Worm (Caenorhabditis elegans): ENCODE results near the gene cul-4.

The cul-4 gene

ce11 chrII:7323925-7324324, 22.0 kb downstream of the cul-4 start, which contains the start of gene F21D12.3:
Gene F21D12.3 (minus strand): TSS chrII:7324025.
- TF ChIP-seq lin-11 (tag; optimal IDR thresholded peaks at IDR 0.05) (no peak), ZK546.5 (tag; optimal IDR thresholded peaks at IDR 0.05) (no peak), sma-3 (GFP tag; optimal IDR thresholded peaks at IDR 0.05) (no peak), unc-55 (GFP tag; optimal IDR thresholded peaks at IDR 0.05) (peak; percentile 44), nhr-237 (tag; optimal IDR thresholded peaks at IDR 0.05) (no peak)

DNA sequence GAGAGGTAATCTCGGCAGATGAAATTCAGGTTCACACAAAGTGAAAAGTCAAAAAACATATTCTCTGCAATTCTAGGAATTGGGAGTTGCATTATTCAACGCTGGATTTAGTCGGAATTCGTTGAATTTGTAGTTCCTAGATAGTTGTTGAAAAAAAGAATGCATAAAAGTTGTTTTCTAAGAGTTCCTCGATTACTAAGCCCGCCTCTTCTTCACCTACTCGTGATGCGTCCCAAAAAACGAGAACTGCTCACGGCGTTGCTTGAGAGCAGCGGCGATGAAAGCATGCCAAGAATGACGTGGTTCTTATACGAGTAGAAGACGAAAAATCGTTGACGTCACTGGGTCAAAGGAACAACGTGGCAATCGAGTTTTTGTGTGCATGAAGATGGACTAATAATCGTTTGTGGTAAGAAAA, 23.2 kb downstream of the cul-4 start:
- peak; percentile 23 for TF ChIP-seq F13H6.1 (tag; optimal IDR thresholded peaks at IDR 0.05)
- TF ChIP-seq peb-1 (tag; optimal IDR thresholded peaks at IDR 0.05), result no peak
- TF ChIP-seq nhr-129 (tag; optimal IDR thresholded peaks at IDR 0.05), result peak; percentile 25
- TF ChIP-seq dmd-4 (tag; optimal IDR thresholded peaks at IDR 0.05), result no peak
- peak; percentile 52 for TF ChIP-seq sma-9 (GFP tag; optimal IDR thresholded peaks at IDR 0.05)
- TF ChIP-seq sma-9 (tag; optimal IDR thresholded peaks at IDR 0.05), result no peak
- peak; percentile 55 for TF ChIP-seq unc-55 (GFP tag; optimal IDR thresholded peaks at IDR 0.05)
- peak; percentile 16 for TF ChIP-seq ama-1 (optimal IDR thresholded peaks at IDR 0.05)
- peak; percentile 86 for TF ChIP-seq crh-2 (tag; optimal IDR thresholded peaks at IDR 0.05)
- TF ChIP-seq nhr-6 (tag; optimal IDR thresholded peaks at IDR 0.05), result no peak
- peak; percentile 19 for TF ChIP-seq sem-4 (tag; optimal IDR thresholded peaks at IDR 0.05)
- TF ChIP-seq zag-1 (tag; optimal IDR thresholded peaks at IDR 0.05), result no peak
- TF ChIP-seq fos-1 (tag; optimal IDR thresholded peaks at IDR 0.05), result peak; percentile 4
- TF ChIP-seq lsy-2 (tag; optimal IDR thresholded peaks at IDR 0.05), result peak in 1 of 2 experiments; percentile 50
- TF ChIP-seq nhr-21 (tag; optimal IDR thresholded peaks at IDR 0.05), result no peak
- TF ChIP-seq C34F6.9 (tag; optimal IDR thresholded peaks at IDR 0.05), result peak; percentile 44
- TF ChIP-seq R02D3.7 (tag; optimal IDR thresholded peaks at IDR 0.05), result no peak
- TF ChIP-seq skn-1 (tag; optimal IDR thresholded peaks at IDR 0.05), result no peak

ce11 chrII:7326199-7326598, 24.3 kb downstream of the cul-4 start:
- TF ChIP-seq mdl-1 (tag; optimal IDR thresholded peaks at IDR 0.05) (no peak), zag-1 (tag; optimal IDR thresholded peaks at IDR 0.05) (no peak), nhr-23 (tag; optimal IDR thresholded peaks at IDR 0.05) (no peak), unc-55 (GFP tag; optimal IDR thresholded peaks at IDR 0.05) (no peak), sem-4 (tag; optimal IDR thresholded peaks at IDR 0.05) (no peak), nhr-10 (tag; optimal IDR thresholded peaks at IDR 0.05) (no peak), Y55F3AM.14 (GFP tag; optimal IDR thresholded peaks at IDR 0.05) (no peak), mbf-1 (tag; optimal IDR thresholded peaks at IDR 0.05) (no peak), ztf-1 (GFP tag; conservative IDR thresholded peaks at IDR 0.05) (no peak), blmp-1 (tag; optimal IDR thresholded peaks at IDR 0.05; ENCODE audit: insufficient read depth) (no peak)

DNA sequence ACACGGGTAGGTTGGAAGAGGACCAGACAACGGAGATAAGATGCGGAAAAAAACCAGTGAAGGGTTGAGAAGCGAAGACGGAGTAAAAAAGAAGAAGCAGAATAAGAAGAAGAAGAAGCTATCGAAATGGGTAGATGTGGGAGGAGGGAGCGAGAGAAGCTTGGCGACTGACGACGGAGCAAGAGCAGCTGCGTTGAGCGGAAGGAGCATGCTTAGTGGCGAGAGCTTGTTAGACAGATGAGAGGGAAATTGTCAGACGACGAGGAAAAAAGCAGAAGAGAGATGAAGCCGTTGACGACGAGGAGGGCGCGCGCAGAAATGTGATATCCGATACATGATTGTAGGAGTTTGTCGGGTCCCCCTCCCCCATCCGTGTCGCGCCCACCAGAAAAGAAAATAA, 25.1 kb downstream of the cul-4 start:
- TF ChIP-seq alr-1 (tag; optimal IDR thresholded peaks at IDR 0.05) (no peak), nhr-237 (tag; optimal IDR thresholded peaks at IDR 0.05) (no peak), mdl-1 (tag; optimal IDR thresholded peaks at IDR 0.05) (peak; percentile 48 to 53), gmeb-1 (tag; optimal IDR thresholded peaks at IDR 0.05) (no peak), sma-3 (GFP tag; optimal IDR thresholded peaks at IDR 0.05) (no peak), crh-2 (tag; optimal IDR thresholded peaks at IDR 0.05) (peak; percentile 39), ceh-82 (tag; optimal IDR thresholded peaks at IDR 0.05) (no peak), C34F6.9 (tag; optimal IDR thresholded peaks at IDR 0.05) (peak; percentile 76), blmp-1 (tag; optimal IDR thresholded peaks at IDR 0.05; ENCODE audit: insufficient read depth) (no peak), Y55F3AM.14 (GFP tag; optimal IDR thresholded peaks at IDR 0.05) (peak; percentile 51), fos-1 (tag; optimal IDR thresholded peaks at IDR 0.05) (no peak), F13H6.1 (tag; optimal IDR thresholded peaks at IDR 0.05) (peak; percentile 75), nhr-10 (tag; optimal IDR thresholded peaks at IDR 0.05) (no peak), nhr-129 (tag; optimal IDR thresholded peaks at IDR 0.05) (peak; percentile 79), lin-39 (tag; optimal IDR thresholded peaks at IDR 0.05) (no peak), elt-3 (tag; optimal IDR thresholded peaks at IDR 0.05) (no peak), dmd-4 (tag; optimal IDR thresholded peaks at IDR 0.05) (no peak), ztf-4 (tag; optimal IDR thresholded peaks at IDR 0.05) (peak; percentile 12), mbf-1 (tag; optimal IDR thresholded peaks at IDR 0.05) (no peak), unc-62 (GFP tag; optimal IDR thresholded peaks at IDR 0.05) (no peak), nhr-11 (tag; optimal IDR thresholded peaks at IDR 0.05) (no peak), lsy-2 (tag; optimal IDR thresholded peaks at IDR 0.05) (peak in 1 of 2 experiments; percentile 65), snpc-4 (tag; optimal IDR thresholded peaks at IDR 0.05) (no peak), ceh-16 (tag; optimal IDR thresholded peaks at IDR 0.05) (no peak), nhr-6 (tag; optimal IDR thresholded peaks at IDR 0.05) (no peak), elt-1 (tag; optimal IDR thresholded peaks at IDR 0.05) (no peak), nhr-21 (tag; optimal IDR thresholded peaks at IDR 0.05) (no peak), peb-1 (tag; optimal IDR thresholded peaks at IDR 0.05) (no peak), mab-5 (tag; optimal IDR thresholded peaks at IDR 0.05) (peak; percentile 48), lin-13 (GFP tag; optimal IDR thresholded peaks at IDR 0.05) (no peak), ZK546.5 (tag; optimal IDR thresholded peaks at IDR 0.05) (no peak), ztf-1 (GFP tag; conservative IDR thresholded peaks at IDR 0.05) (no peak), sma-9 (GFP tag; optimal IDR thresholded peaks at IDR 0.05) (peak; percentile 62), sma-9 (tag; optimal IDR thresholded peaks at IDR 0.05) (no peak), egl-27 (tag; optimal IDR thresholded peaks at IDR 0.05) (no peak), nhr-12 (tag; optimal IDR thresholded peaks at IDR 0.05) (no peak), unc-39 (tag; optimal IDR thresholded peaks at IDR 0.05) (no peak), nhr-25 (tag; optimal IDR thresholded peaks at IDR 0.05) (no peak), ama-1 (optimal IDR thresholded peaks at IDR 0.05) (no peak)
